Fruit fly (Drosophila melanogaster) whole organism, wandering third instar larva: ENCODE measurements around the gene CG13059.

Experiments
- CG32264 ChIP-seq: fragments of 200-800 bp; sonication (Bioruptor generic); optimal IDR thresholded peaks from 2 replicates; lab custom pipeline; 2016; ENCODE audit warnings: missing biosample characterization, missing genetic modification characterization
- CrebA ChIP-seq: fragments of 200-800 bp; sonication (Bioruptor generic); optimal IDR thresholded peaks from 2 replicates; lab custom pipeline; 2016; ENCODE audit warnings: missing biosample characterization, mild to moderate bottlenecking, missing genetic modification characterization, borderline replicate concordance
- Dfd ChIP-seq: fragments of >200 bp; optimal IDR thresholded peaks from 2 replicates; lab custom pipeline; 2017; ENCODE audit warnings: missing biosample characterization, missing genetic modification characterization
- Dif ChIP-seq: fragments of 200-275, 200-300 bp; sonication (Bioruptor generic); optimal IDR thresholded peaks from 2 replicates; lab custom pipeline; 2018; ENCODE audit warnings: missing biosample characterization, missing genetic modification characterization; ENCODE audit not compliant: partially characterized antibody
- GATAd ChIP-seq: sonication (Bioruptor generic); optimal IDR thresholded peaks from 2 replicates; lab custom pipeline; 2016; ENCODE audit warnings: missing biosample characterization, missing genetic modification characterization
- HLH106 ChIP-seq: fragments of 200-800 bp; optimal IDR thresholded peaks from 3 replicates; lab custom pipeline; 2019; ENCODE audit warnings: missing biosample characterization, mild to moderate bottlenecking, missing genetic modification characterization, moderate library complexity
- Hnf4 ChIP-seq: fragments of 200-800 bp; sonication (Bioruptor generic); optimal IDR thresholded peaks from 2 replicates; lab custom pipeline; 2016; ENCODE audit warnings: missing biosample characterization, mild to moderate bottlenecking, missing genetic modification characterization
- Hr78 ChIP-seq: fragments of >200 bp; optimal IDR thresholded peaks from 2 replicates; lab custom pipeline; 2017; ENCODE audit warnings: missing biosample characterization, missing genetic modification characterization
- Jra ChIP-seq: sonication (Bioruptor generic); optimal IDR thresholded peaks from 2 replicates; lab custom pipeline; 2016; ENCODE audit warnings: missing biosample characterization, missing genetic modification characterization
- Mio ChIP-seq: sonication (Bioruptor generic); optimal IDR thresholded peaks from 2 replicates; lab custom pipeline; 2016; ENCODE audit warnings: missing biosample characterization, missing genetic modification characterization
- Myc ChIP-seq: fragments of >200 bp; optimal IDR thresholded peaks from 2 replicates; lab custom pipeline; 2017
- N ChIP-seq: fragments of >200 bp; optimal IDR thresholded peaks from 2 replicates; lab custom pipeline; 2018; ENCODE audit warnings: missing biosample characterization, missing external identifiers, missing genetic modification characterization
- OdsH ChIP-seq: fragments of 200-800 bp; sonication (Bioruptor generic); optimal IDR thresholded peaks from 2 replicates; lab custom pipeline; 2016; ENCODE audit warnings: missing biosample characterization, mild to moderate bottlenecking, missing genetic modification characterization
- Rel ChIP-seq, 2 experiments: fragments of 200-800 bp; sonication (Bioruptor generic) in 1 of 2; optimal IDR thresholded peaks; 2 replicates in 1 of 2; 3 replicates in 1 of 2; lab custom pipeline; 2016 to 2019; ENCODE audit warnings: mild to moderate bottlenecking in 2 of 2, missing biosample characterization in 2 of 2, missing genetic modification characterization in 2 of 2, moderate library complexity in 1 of 2
- Sp1 ChIP-seq: fragments of 200-800 bp; sonication (Bioruptor generic); optimal IDR thresholded peaks from 3 replicates; lab custom pipeline; 2019; ENCODE audit warnings: missing biosample characterization, mild to moderate bottlenecking, missing genetic modification characterization, moderate library complexity
- Vsx2 ChIP-seq: fragments of 200-300, 225-300 bp; sonication (Bioruptor generic); optimal IDR thresholded peaks from 2 replicates; lab custom pipeline; 2018; ENCODE audit warnings: missing biosample characterization, missing genetic modification characterization; ENCODE audit not compliant: partially characterized antibody
- brk ChIP-seq: fragments of 200-800 bp; sonication (Bioruptor generic); optimal IDR thresholded peaks from 2 replicates; lab custom pipeline; 2016; ENCODE audit warnings: missing biosample characterization, mild to moderate bottlenecking, missing genetic modification characterization
- dl ChIP-seq, 2 experiments: fragments of 175-275, 200-275 bp in 1 of 2; fragments of 200-275 bp in 1 of 2; sonication (Bioruptor generic); optimal IDR thresholded peaks; lab custom pipeline; 2018; ENCODE audit warnings: mild to moderate bottlenecking in 2 of 2, missing biosample characterization in 2 of 2, missing genetic modification characterization in 2 of 2, moderate library complexity in 2 of 2; ENCODE audit not compliant: partially characterized antibody in 2 of 2, insufficient read depth in 1 of 2
- dmrt93B ChIP-seq: fragments of 200-800 bp; sonication (Bioruptor generic); optimal IDR thresholded peaks from 2 replicates; lab custom pipeline; 2018; ENCODE audit warnings: missing biosample characterization, mild to moderate bottlenecking, missing genetic modification characterization
- dsf ChIP-seq: sonication (Bioruptor generic); optimal IDR thresholded peaks from 2 replicates; lab custom pipeline; 2016; ENCODE audit warnings: missing biosample characterization, missing genetic modification characterization, borderline replicate concordance
- foxo ChIP-seq, 2 experiments: fragments of 200-800 bp; sonication (Bioruptor generic); optimal IDR thresholded peaks; 2 replicates in 1 of 2; 3 replicates in 1 of 2; lab custom pipeline; 2016 to 2017; ENCODE audit warnings: missing biosample characterization in 2 of 2, missing genetic modification characterization in 2 of 2
- lola ChIP-seq: fragments of >200 bp; optimal IDR thresholded peaks from 2 replicates; lab custom pipeline; 2017; ENCODE audit warnings: missing biosample characterization, missing genetic modification characterization
- pan ChIP-seq: fragments of >200 bp; optimal IDR thresholded peaks from 2 replicates; lab custom pipeline; 2017
- rgr ChIP-seq: fragments of 200-800 bp; sonication (Bioruptor generic); optimal IDR thresholded peaks from 3 replicates; lab custom pipeline; 2016; ENCODE audit warnings: missing biosample characterization, mild to moderate bottlenecking, missing genetic modification characterization
- sv ChIP-seq: fragments of 200-800 bp; sonication (Bioruptor generic); optimal IDR thresholded peaks from 3 replicates; lab custom pipeline; 2016; ENCODE audit warnings: missing biosample characterization, missing genetic modification characterization
- tai ChIP-seq: sonication (Bioruptor generic); optimal IDR thresholded peaks from 2 replicates; lab custom pipeline; 2016; ENCODE audit warnings: missing biosample characterization, missing genetic modification characterization
- usp ChIP-seq: fragments of >200 bp; optimal IDR thresholded peaks from 2 replicates; lab custom pipeline; 2017; ENCODE audit warnings: missing biosample characterization, missing genetic modification characterization
- woc ChIP-seq: sonication (Bioruptor generic); optimal IDR thresholded peaks from 2 replicates; lab custom pipeline; 2016; ENCODE audit warnings: missing biosample characterization, mild to moderate bottlenecking, missing genetic modification characterization

CG13059 gene

DNA sequence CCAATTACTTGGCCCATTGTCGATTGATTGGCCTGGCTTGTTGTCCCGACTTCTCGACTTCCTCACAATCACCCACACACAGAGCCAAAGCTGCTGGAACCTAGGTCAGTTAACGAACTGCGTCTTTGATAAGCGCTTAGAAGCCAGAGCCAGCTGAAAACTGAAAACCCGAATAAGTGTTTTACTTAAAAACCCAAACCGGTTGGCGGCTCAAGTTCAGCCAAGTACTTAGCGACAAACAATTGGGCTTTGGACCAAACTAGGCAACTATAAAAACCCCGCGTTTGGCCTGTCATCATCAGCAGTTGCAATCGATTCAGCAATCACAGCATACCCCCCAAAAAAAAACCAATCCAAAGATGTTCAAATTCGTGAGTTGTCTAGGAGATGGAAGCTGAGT is at the start of gene CG13059:
Gene CG13059, plus strand, starts transcription at position 301 of the 400 bp plus-strand sequence.
- TF ChIP-seq usp (GFP tag; lab: Kevin White, UChicago): no peak
- TF ChIP-seq dmrt93B (GFP tag; lab: Kevin White, UChicago): no peak
- TF ChIP-seq Rel (GFP tag; optimal IDR thresholded peaks at IDR 0.05; lab: Kevin White, UChicago): no peak
- TF ChIP-seq Rel (tag; optimal IDR thresholded peaks at IDR 0.05; lab: Kevin White, UChicago): no peak
- no peak for TF ChIP-seq dl (GFP tag; optimal IDR thresholded peaks at IDR 0.05; lab: Kevin White, UChicago; ENCODE audit: insufficient read depth in 1 of 2, partially characterized antibody in 2 of 2)
- no peak for TF ChIP-seq tai (GFP tag; lab: Kevin White, UChicago)
- no peak for TF ChIP-seq woc
- TF ChIP-seq HLH106 (tag; lab: Kevin White, UChicago): no peak
- TF ChIP-seq Mio (GFP tag; lab: Kevin White, UChicago): no peak
- no peak for TF ChIP-seq CrebA (GFP tag; lab: Kevin White, UChicago)
- no peak for TF ChIP-seq rgr (GFP tag; lab: Kevin White, UChicago)
- TF ChIP-seq sv (GFP tag; lab: Kevin White, UChicago): no peak
- no peak for TF ChIP-seq Hr78 (GFP tag; lab: Kevin White, UChicago)
- no peak for TF ChIP-seq foxo (GFP tag; optimal IDR thresholded peaks at IDR 0.05; lab: Kevin White, UChicago)
- TF ChIP-seq Sp1 (GFP tag; lab: Kevin White, UChicago): no peak
- TF ChIP-seq brk (GFP tag; lab: Kevin White, UChicago): no peak
- TF ChIP-seq N: no peak

DNA sequence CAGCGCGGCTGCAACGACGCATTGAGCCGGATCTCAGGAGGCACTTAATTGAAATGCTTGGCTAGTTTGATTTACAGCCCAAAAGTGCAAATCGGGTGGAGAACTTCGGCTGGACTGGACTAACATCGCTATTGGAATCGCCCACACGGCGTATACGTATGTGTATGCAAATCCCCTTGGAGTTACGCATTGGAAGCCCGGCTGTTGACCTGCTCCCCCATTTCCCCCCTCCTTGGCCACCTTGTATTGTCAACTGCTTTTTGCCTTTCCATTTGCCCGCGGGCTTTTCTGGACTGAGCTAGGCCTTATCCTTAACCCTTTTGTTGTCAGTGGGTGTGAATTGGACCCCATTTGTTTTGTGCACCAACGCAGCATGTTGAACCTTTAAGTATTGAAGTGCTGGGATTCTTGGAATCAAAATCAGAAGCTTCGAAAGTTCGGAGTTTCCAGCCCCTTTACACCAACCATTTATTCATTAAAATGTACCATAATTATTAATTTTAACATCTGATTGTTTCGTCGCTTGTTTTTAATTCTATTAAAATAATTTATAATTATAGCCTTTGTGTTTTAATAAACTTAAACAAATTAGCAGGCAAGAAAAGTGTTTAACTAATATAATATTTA is 48.0 kb upstream of the CG13059 start:
- no peak for TF ChIP-seq CG32264 (GFP tag; lab: Kevin White, UChicago)
- no peak for TF ChIP-seq lola (GFP tag; lab: Kevin White, UChicago)
- TF ChIP-seq HLH106 (tag; lab: Kevin White, UChicago): no peak
- TF ChIP-seq Sp1 (GFP tag; lab: Kevin White, UChicago): no peak
- no peak for TF ChIP-seq woc
- no peak for TF ChIP-seq dsf (GFP tag; lab: Kevin White, UChicago)
- TF ChIP-seq Jra (GFP tag; lab: Kevin White, UChicago): no peak
- no peak for TF ChIP-seq dmrt93B (GFP tag; lab: Kevin White, UChicago)
- TF ChIP-seq N: no peak
- TF ChIP-seq Myc (lab: Kevin White, UChicago): no peak
- TF ChIP-seq CrebA (GFP tag; lab: Kevin White, UChicago): no peak
- no peak for TF ChIP-seq Dfd (GFP tag; lab: Kevin White, UChicago)
- TF ChIP-seq Hr78 (GFP tag; lab: Kevin White, UChicago): no peak

DNA sequence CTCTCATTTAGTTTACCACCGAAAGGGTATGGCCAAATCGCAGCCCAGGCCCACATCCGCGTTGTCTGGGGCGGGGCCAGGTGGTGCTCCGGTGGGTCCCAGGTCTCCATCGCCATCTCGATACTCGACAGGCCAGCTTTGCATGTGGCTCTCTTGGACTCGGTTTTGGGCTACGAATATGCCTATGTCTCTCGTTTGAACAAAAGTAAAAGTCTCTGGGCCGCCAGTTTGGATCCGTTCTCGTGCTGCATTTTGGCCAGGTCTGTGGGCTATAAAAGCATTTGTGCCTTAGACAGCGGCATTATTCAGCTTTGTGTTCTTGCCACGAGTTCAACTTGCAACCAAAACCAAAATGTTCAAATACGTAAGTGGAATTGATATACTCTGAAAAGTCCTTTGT is 46.3 kb upstream of the CG13059 start, which contains the start of gene CG13065:
Gene CG13065, plus strand, starts transcription at position 301 of the 400 bp plus-strand sequence.
- TF ChIP-seq Mio (GFP tag; lab: Kevin White, UChicago): no peak
- no peak for TF ChIP-seq Sp1 (GFP tag; lab: Kevin White, UChicago)
- TF ChIP-seq dmrt93B (GFP tag; lab: Kevin White, UChicago): no peak
- TF ChIP-seq dsf (GFP tag; lab: Kevin White, UChicago): no peak
- TF ChIP-seq brk (GFP tag; lab: Kevin White, UChicago): no peak
- no peak for TF ChIP-seq sv (GFP tag; lab: Kevin White, UChicago)
- no peak for TF ChIP-seq woc
- no peak for TF ChIP-seq Dfd (GFP tag; lab: Kevin White, UChicago)
- no peak for TF ChIP-seq Rel (GFP tag; optimal IDR thresholded peaks at IDR 0.05; lab: Kevin White, UChicago)
- no peak for TF ChIP-seq Rel (tag; optimal IDR thresholded peaks at IDR 0.05; lab: Kevin White, UChicago)
- TF ChIP-seq Hnf4 (GFP tag; lab: Kevin White, UChicago): no peak
- TF ChIP-seq dl (GFP tag; optimal IDR thresholded peaks at IDR 0.05; lab: Kevin White, UChicago; ENCODE audit: insufficient read depth in 1 of 2, partially characterized antibody in 2 of 2): no peak
- no peak for TF ChIP-seq usp (GFP tag; lab: Kevin White, UChicago)
- TF ChIP-seq tai (GFP tag; lab: Kevin White, UChicago): no peak
- no peak for TF ChIP-seq pan (lab: Kevin White, UChicago)
- no peak for TF ChIP-seq GATAd
- no peak for TF ChIP-seq Dif (GFP tag; lab: Kevin White, UChicago)
- TF ChIP-seq OdsH: no peak
- no peak for TF ChIP-seq foxo (GFP tag; optimal IDR thresholded peaks at IDR 0.05; lab: Kevin White, UChicago)
- TF ChIP-seq Vsx2 (GFP tag; lab: Kevin White, UChicago): no peak

DNA sequence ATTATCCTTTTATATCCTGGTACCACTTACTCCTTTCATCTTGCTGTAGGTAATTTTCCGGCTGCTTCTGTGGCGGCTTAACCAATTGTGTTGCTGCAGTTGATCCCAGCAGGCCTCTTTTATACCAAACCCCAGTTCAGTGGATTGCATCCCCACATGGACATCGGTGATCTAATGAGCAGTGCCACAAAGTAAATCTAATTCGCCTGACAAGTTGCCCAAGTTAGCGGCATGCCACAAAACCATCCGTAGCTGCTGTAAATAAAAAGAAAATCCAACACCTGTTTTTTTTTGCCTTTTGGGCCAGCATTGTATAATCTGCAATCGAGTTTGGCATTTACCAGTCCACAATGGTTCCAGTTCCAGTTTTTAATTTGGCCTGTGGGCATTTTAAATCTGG is 44.3 kb upstream of the CG13059 start, which contains the start of gene CG13050:
Gene CG13050, minus strand, starts transcription at position 101 of the 400 bp plus-strand sequence.
- TF ChIP-seq CG32264 (GFP tag; lab: Kevin White, UChicago) (no peak), brk (GFP tag; lab: Kevin White, UChicago) (no peak)
- TF ChIP-seq, all 38 proteins: peak for 0
